Worm (Caenorhabditis elegans) whole organism, midembryonic: Measurements from ENCODE around the gene ZK105.6.
"Not testable (repeated sequence)": the region's sequence is repeated elsewhere in the genome, so short reads cannot be mapped to it uniquely, and the experiment has no call there.

Experiments
- cog-1 ChIP-seq: sonication (generic microtip); optimal IDR thresholded peaks from 2 replicates; lab custom pipeline; 2016; ENCODE audit warnings: missing genetic modification characterization, missing compliant biosample characterization
- flt-1 ChIP-seq: fragments of 200-800 bp; sonication (Bioruptor generic); IDR thresholded peaks from 2 replicates; pipeline ENCODE4 v1.3.6; 2022; ENCODE audit warnings: missing genetic modification characterization, missing compliant biosample characterization
- klf-2 ChIP-seq: fragments of 200-800 bp; sonication (Bioruptor generic); conservative IDR thresholded peaks from 2 replicates; pipeline ENCODE4 v1.3.6; 2022; ENCODE audit warnings: missing genetic modification reagents, missing genetic modification characterization, missing compliant biosample characterization
- med-1 ChIP-seq: sonication (generic microtip); optimal IDR thresholded peaks from 2 replicates; lab custom pipeline; 2017; ENCODE audit warnings: missing genetic modification characterization, mild to moderate bottlenecking, missing compliant biosample characterization, antibody characterized with exemption, missing genetic modification reagents; ENCODE audit not compliant: insufficient read depth
- ref-1 ChIP-seq: fragments of 200-800 bp; sonication (Bioruptor generic); conservative IDR thresholded peaks from 2 replicates; pipeline ENCODE4 v1.3.6; 2022; ENCODE audit warnings: missing genetic modification reagents, missing genetic modification characterization, missing compliant biosample characterization
- tab-1 ChIP-seq: fragments of 200-800 bp; sonication (Bioruptor generic); IDR thresholded peaks from 2 replicates; pipeline ENCODE4 v1.3.6; 2022; ENCODE audit warnings: missing genetic modification characterization, missing compliant biosample characterization
- ztf-23 ChIP-seq: fragments of 200-800 bp; sonication (Bioruptor generic); IDR thresholded peaks from 2 replicates; pipeline ENCODE4 v1.3.6; 2022; ENCODE audit warnings: missing genetic modification reagents, missing genetic modification characterization, missing compliant biosample characterization
- ztf-29 ChIP-seq: fragments of 200-800 bp; sonication (Bioruptor generic); IDR thresholded peaks from 2 replicates; pipeline ENCODE4 v1.3.6; 2022; ENCODE audit warnings: missing genetic modification reagents, missing genetic modification characterization, missing compliant biosample characterization

DNA sequence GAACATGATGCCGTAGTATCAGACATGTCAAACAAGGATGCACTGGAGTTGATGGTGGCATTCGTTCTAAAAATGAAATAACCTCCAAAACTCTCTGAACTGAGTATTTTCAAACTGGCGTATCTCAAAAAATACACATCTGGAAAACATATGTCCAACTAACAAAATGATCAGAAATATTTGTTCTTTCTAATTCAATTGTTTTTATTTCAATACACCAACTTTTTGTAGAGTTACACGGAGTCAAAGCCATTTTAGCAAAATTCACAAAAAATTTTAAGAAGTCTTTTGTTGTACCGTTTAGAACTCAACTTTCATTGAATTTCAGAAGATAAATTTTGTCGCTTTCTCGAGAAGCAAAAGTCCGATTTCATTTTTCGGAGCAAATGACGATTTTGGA, 20.3 kb downstream of the ZK105.6 start, which contains the start of gene srsx-40:
- TF ChIP-seq flt-1; tab-1 (GFP tag; lab: Robert Waterston, UW); cog-1 (tag; lab: Kevin White, UChicago); ztf-29 (GFP tag; lab: Robert Waterston, UW); ztf-23 (GFP tag; lab: Robert Waterston, UW); ref-1 (GFP tag; lab: Robert Waterston, UW); klf-2 (GFP tag; lab: Robert Waterston, UW); med-1 (GFP tag; lab: Kevin White, UChicago): not testable (repeated sequence)
